Fruit fly (Drosophila melanogaster) whole organism: Measurements from ENCODE around the gene Fdh.

Source experiments
- EcR ChIP-seq, 2 experiments: fragments of >200 bp; optimal IDR thresholded peaks; 2 replicates each; lab custom pipeline; 2017; ENCODE audit warnings: missing biosample characterization in 2 of 2, missing genetic modification characterization in 2 of 2, missing genetic modification reagents in 2 of 2
- pan ChIP-seq: fragments of >200 bp; optimal IDR thresholded peaks from 2 replicates; lab custom pipeline; 2017
- psq ChIP-seq: fragments of >200 bp; optimal IDR thresholded peaks from 2 replicates; lab custom pipeline; 2017
- usp ChIP-seq: fragments of >200 bp; optimal IDR thresholded peaks from 2 replicates; lab custom pipeline; 2017; ENCODE audit warnings: missing biosample characterization, missing genetic modification characterization, mixed read lengths

DNA sequence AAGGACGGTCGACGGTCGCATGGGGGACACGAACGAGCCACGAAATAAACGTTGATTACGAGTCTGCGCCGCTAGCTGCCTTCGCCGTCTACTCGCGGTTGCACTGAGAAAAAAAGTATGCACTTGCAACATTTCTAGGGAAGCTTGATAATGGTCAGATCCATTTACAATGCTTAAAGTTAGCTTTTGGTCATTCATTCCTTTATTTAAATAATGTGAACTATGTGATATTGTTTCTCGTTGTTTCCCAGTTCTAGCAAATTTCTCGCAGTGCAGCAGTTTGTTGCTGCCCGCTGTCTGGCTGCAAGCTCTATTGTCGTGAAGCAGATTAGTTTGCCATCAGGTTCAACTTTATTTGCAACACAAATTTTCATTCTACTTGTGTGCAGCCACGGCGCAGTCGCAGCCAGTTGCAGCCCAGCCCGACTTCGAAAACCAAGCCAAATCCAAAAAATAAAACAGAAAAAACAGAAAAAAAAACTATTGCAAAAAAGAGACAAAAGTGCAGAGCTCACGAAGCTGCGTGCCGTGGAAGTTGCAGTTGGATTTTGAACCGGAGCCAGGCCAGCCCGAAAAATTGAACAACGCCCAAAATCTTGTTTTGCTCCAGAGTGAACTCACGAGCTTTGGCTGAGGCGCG, 39.5 kb downstream of the Fdh start:
- TF ChIP-seq psq (lab: Kevin White, UChicago) (no peak), EcR (GFP tag; optimal IDR thresholded peaks at IDR 0.05; lab: Kevin White, UChicago) (no peak), pan (no peak), usp (no peak)
